Fruit fly (Drosophila melanogaster) whole organism, embryonic: Measurements from ENCODE around the gene CG13021.

Experiments used
- CG11696 ChIP-seq: fragments of 200-800 bp; sonication (Bioruptor generic); IDR thresholded peaks from 2 replicates; pipeline ENCODE4 v1.3.6; 2022; ENCODE audit warnings: missing biosample characterization, missing genetic modification characterization
- CG12155 ChIP-seq: fragments of 200-800 bp; sonication (Bioruptor generic); optimal IDR thresholded peaks from 3 replicates; lab custom pipeline; 2016; ENCODE audit warnings: missing biosample characterization, missing genetic modification characterization
- CG15601 ChIP-seq: fragments of 200-800 bp; sonication (Bioruptor generic); optimal IDR thresholded peaks from 3 replicates; lab custom pipeline; 2019; ENCODE audit warnings: missing biosample characterization, mild to moderate bottlenecking, missing genetic modification characterization, moderate library complexity
- CG15696 ChIP-seq: fragments of 200-800 bp; sonication (Bioruptor generic); optimal IDR thresholded peaks from 2 replicates; lab custom pipeline; 2019; ENCODE audit warnings: missing biosample characterization, mild to moderate bottlenecking, missing genetic modification characterization, moderate library complexity
- CG17568 ChIP-seq: fragments of 200-800 bp; sonication (Bioruptor generic); optimal IDR thresholded peaks from 2 replicates; lab custom pipeline; 2018; ENCODE audit warnings: missing biosample characterization, mild to moderate bottlenecking, missing genetic modification characterization, moderate library complexity
- CG17612 ChIP-seq: fragments of 200-800 bp; sonication (Bioruptor generic); IDR thresholded peaks from 2 replicates; pipeline ENCODE4 v1.3.6; 2022; ENCODE audit warnings: missing biosample characterization, missing genetic modification characterization
- CG2120 ChIP-seq: fragments of 200-800 bp; sonication (Bioruptor generic); optimal IDR thresholded peaks from 3 replicates; lab custom pipeline; 2016; ENCODE audit warnings: missing biosample characterization, missing genetic modification characterization
- CG2202 ChIP-seq: fragments of 200-800 bp; sonication (Bioruptor generic); optimal IDR thresholded peaks from 2 replicates; lab custom pipeline; 2018; ENCODE audit warnings: missing biosample characterization, mild to moderate bottlenecking, missing genetic modification characterization
- CG2889 ChIP-seq: fragments of 200-800 bp; sonication (Bioruptor generic); IDR thresholded peaks from 3 replicates; pipeline ENCODE4 v1.3.6; 2022; ENCODE audit warnings: missing biosample characterization, missing genetic modification characterization
- CG33213 ChIP-seq: fragments of 200-800 bp; sonication (Bioruptor generic); optimal IDR thresholded peaks from 3 replicates; lab custom pipeline; 2016; ENCODE audit warnings: missing biosample characterization, missing genetic modification characterization
- CG42726 ChIP-seq: fragments of 200-800 bp; sonication (Bioruptor generic); IDR thresholded peaks from 2 replicates; pipeline ENCODE4 v1.3.6; 2022; ENCODE audit warnings: missing biosample characterization, missing genetic modification characterization; ENCODE audit not compliant: partially characterized antibody
- CG4730 ChIP-seq: fragments of 200-800 bp; sonication (Bioruptor generic); IDR thresholded peaks from 2 replicates; pipeline ENCODE4 v1.3.6; 2022; ENCODE audit warnings: missing biosample characterization, missing genetic modification characterization
- CG6813 ChIP-seq: fragments of 200-800 bp; sonication (Bioruptor generic); optimal IDR thresholded peaks from 2 replicates; lab custom pipeline; 2017; ENCODE audit warnings: missing biosample characterization, missing genetic modification characterization, mild to moderate bottlenecking, moderate library complexity, missing genetic modification reagents
- Camta ChIP-seq: fragments of 200-800 bp; sonication (Bioruptor generic); optimal IDR thresholded peaks from 2 replicates; lab custom pipeline; 2016; ENCODE audit warnings: missing biosample characterization, missing genetic modification characterization
- Chrac-16 ChIP-seq: fragments of 200-800 bp; sonication (Bioruptor generic); optimal IDR thresholded peaks from 3 replicates; lab custom pipeline; 2016; ENCODE audit warnings: missing biosample characterization, missing genetic modification characterization
- Dek ChIP-seq: fragments of 200-800 bp; sonication (Bioruptor generic); optimal IDR thresholded peaks from 3 replicates; lab custom pipeline; 2019; ENCODE audit warnings: missing biosample characterization, mild to moderate bottlenecking, missing genetic modification characterization, moderate library complexity
- Dip2 ChIP-seq: fragments of 200-800 bp; sonication (Bioruptor generic); IDR thresholded peaks from 2 replicates; pipeline ENCODE4 v1.3.6; 2022; ENCODE audit warnings: missing biosample characterization, missing genetic modification characterization
- ERR ChIP-seq: fragments of 200-800 bp; sonication (Bioruptor generic); optimal IDR thresholded peaks from 2 replicates; lab custom pipeline; 2016; ENCODE audit warnings: missing biosample characterization, missing genetic modification characterization
- Ets65A ChIP-seq: fragments of 200-800 bp; sonication (Bioruptor generic); peaks from one replicate; lab custom pipeline; 2016; ENCODE audit warnings: missing biosample characterization, missing genetic modification characterization
- Hand ChIP-seq: fragments of 200-800 bp; sonication (Bioruptor generic); optimal IDR thresholded peaks from 2 replicates; lab custom pipeline; 2017; ENCODE audit warnings: mild to moderate bottlenecking, missing biosample characterization, missing genetic modification reagents, missing genetic modification characterization
- Lhr ChIP-seq: fragments of 200-800 bp; sonication (Bioruptor generic); optimal IDR thresholded peaks from 3 replicates; lab custom pipeline; 2017; ENCODE audit warnings: mild to moderate bottlenecking, missing biosample characterization, missing genetic modification reagents, missing genetic modification characterization
- Lim3 ChIP-seq: fragments of 200-800 bp; sonication (Bioruptor generic); IDR thresholded peaks from 2 replicates; pipeline ENCODE4 v1.3.6; 2022; ENCODE audit warnings: missing biosample characterization, missing genetic modification characterization
- Lpt ChIP-seq: fragments of >200 bp; optimal IDR thresholded peaks from 2 replicates; lab custom pipeline; 2018; ENCODE audit warnings: missing biosample characterization, missing genetic modification characterization
- Opbp ChIP-seq: fragments of 200-800 bp; sonication (Bioruptor generic); IDR thresholded peaks from 3 replicates; pipeline ENCODE4 v1.3.6; 2022; ENCODE audit warnings: missing biosample characterization, missing genetic modification characterization; ENCODE audit not compliant: partially characterized antibody
- Poxn ChIP-seq: fragments of 200-800 bp; sonication (Bioruptor generic); IDR thresholded peaks from 2 replicates; pipeline ENCODE4 v1.3.6; 2022; ENCODE audit warnings: missing biosample characterization, missing genetic modification characterization
- Ssrp ChIP-seq: fragments of 200-800 bp; sonication (Bioruptor generic); optimal IDR thresholded peaks from 2 replicates; lab custom pipeline; 2018; ENCODE audit warnings: missing biosample characterization, mild to moderate bottlenecking, missing genetic modification characterization, moderate library complexity
- aop ChIP-seq: fragments of 200-800 bp; sonication (Bioruptor generic); IDR thresholded peaks from 2 replicates; pipeline ENCODE4 v1.3.6; 2022; ENCODE audit warnings: missing biosample characterization, missing genetic modification characterization
- ato ChIP-seq: fragments of 200-800 bp; sonication (Bioruptor generic); IDR thresholded peaks from 2 replicates; pipeline ENCODE4 v1.3.6; 2022; ENCODE audit warnings: missing biosample characterization, missing genetic modification characterization; ENCODE audit not compliant: partially characterized antibody
- bsh ChIP-seq, 2 experiments: fragments of 200-800 bp; sonication (Bioruptor generic); optimal IDR thresholded peaks; 2 replicates each; lab custom pipeline; 2017 to 2018; ENCODE audit warnings: mild to moderate bottlenecking in 2 of 2, missing biosample characterization in 2 of 2, missing genetic modification characterization in 2 of 2, moderate library complexity in 1 of 2
- cas ChIP-seq: fragments of 200-800 bp; sonication (Bioruptor generic); IDR thresholded peaks from 2 replicates; pipeline ENCODE4 v1.3.6; 2022; ENCODE audit warnings: missing biosample characterization, missing genetic modification characterization
- caup ChIP-seq: fragments of 200-800 bp; sonication (Bioruptor generic); optimal IDR thresholded peaks from 3 replicates; lab custom pipeline; 2017; ENCODE audit warnings: missing biosample characterization, mild to moderate bottlenecking, missing genetic modification characterization, moderate library complexity; ENCODE audit not compliant: severe bottlenecking
- cwo ChIP-seq: fragments of 200-800 bp; sonication (Bioruptor generic); optimal IDR thresholded peaks from 3 replicates; lab custom pipeline; 2017; ENCODE audit warnings: missing biosample characterization, missing genetic modification characterization, mild to moderate bottlenecking, moderate library complexity, missing genetic modification reagents
- ems ChIP-seq: fragments of 200-800 bp; sonication (Bioruptor generic); optimal IDR thresholded peaks from 3 replicates; lab custom pipeline; 2016; ENCODE audit warnings: missing biosample characterization, missing genetic modification characterization
- esg ChIP-seq: fragments of 200-800 bp; sonication (Bioruptor generic); conservative IDR thresholded peaks from 2 replicates; pipeline ENCODE4 v1.3.6; 2022; ENCODE audit warnings: missing biosample characterization, missing genetic modification characterization
- exex ChIP-seq: fragments of 200-800 bp; sonication (Bioruptor generic); optimal IDR thresholded peaks from 4 replicates; lab custom pipeline; 2018; ENCODE audit warnings: missing biosample characterization, mild to moderate bottlenecking, missing genetic modification characterization, moderate library complexity
- fd3F ChIP-seq: fragments of 200-800 bp; sonication (Bioruptor generic); optimal IDR thresholded peaks from 2 replicates; lab custom pipeline; 2018; ENCODE audit warnings: missing biosample characterization, mild to moderate bottlenecking, missing genetic modification characterization, moderate library complexity
- fu2 ChIP-seq: fragments of 200-800 bp; sonication (Bioruptor generic); optimal IDR thresholded peaks from 2 replicates; lab custom pipeline; 2016; ENCODE audit warnings: missing biosample characterization, missing genetic modification characterization
- gsb-n ChIP-seq: fragments of 200-800 bp; sonication (Bioruptor generic); optimal IDR thresholded peaks from 3 replicates; lab custom pipeline; 2018; ENCODE audit warnings: missing biosample characterization, mild to moderate bottlenecking, missing genetic modification characterization
- ham ChIP-seq: fragments of 200-800 bp; sonication (Bioruptor generic); IDR thresholded peaks from 2 replicates; pipeline ENCODE4 v1.3.6; 2022; ENCODE audit warnings: missing biosample characterization, missing genetic modification characterization
- nerfin-2 ChIP-seq: fragments of 200-800 bp; sonication (Bioruptor generic); IDR thresholded peaks from 2 replicates; pipeline ENCODE4 v1.3.6; 2022; ENCODE audit warnings: missing biosample characterization, missing genetic modification characterization; ENCODE audit not compliant: partially characterized antibody
- p53 ChIP-seq: fragments of 200-800 bp; sonication (Bioruptor generic); optimal IDR thresholded peaks from 2 replicates; lab custom pipeline; 2016; ENCODE audit warnings: missing biosample characterization, missing genetic modification characterization
- phol ChIP-seq: fragments of 200-800 bp; sonication (Bioruptor generic); optimal IDR thresholded peaks from 3 replicates; lab custom pipeline; 2018; ENCODE audit warnings: missing biosample characterization, mild to moderate bottlenecking, missing genetic modification characterization, moderate library complexity
- repo ChIP-seq: fragments of 200-800 bp; sonication (Bioruptor generic); optimal IDR thresholded peaks from 2 replicates; lab custom pipeline; 2016; ENCODE audit warnings: missing biosample characterization, missing genetic modification characterization
- ssp ChIP-seq: fragments of 200-800 bp; sonication (Bioruptor generic); IDR thresholded peaks from 2 replicates; pipeline ENCODE4 v1.3.6; 2022; ENCODE audit warnings: missing biosample characterization, missing genetic modification characterization
- trem ChIP-seq: fragments of 200-800 bp; optimal IDR thresholded peaks from 3 replicates; lab custom pipeline; 2019; ENCODE audit warnings: missing biosample characterization, mild to moderate bottlenecking, missing genetic modification characterization, moderate library complexity
- unc-4 ChIP-seq: fragments of 200-800 bp; sonication (Bioruptor generic); IDR thresholded peaks from 2 replicates; pipeline ENCODE4 v1.3.6; 2022; ENCODE audit warnings: missing biosample characterization, missing genetic modification characterization; ENCODE audit not compliant: partially characterized antibody
- vnd ChIP-seq: fragments of 200-800 bp; sonication (Bioruptor generic); IDR thresholded peaks from 3 replicates; pipeline ENCODE4 v1.3.6; 2022; ENCODE audit warnings: missing biosample characterization, missing genetic modification characterization; ENCODE audit not compliant: partially characterized antibody

Gene CG13021

dm6 chrX:3482119-3483014, 31.7 kb upstream of the CG13021 start, which contains the start of the genes CG10804 and CG10802 (continued):
- TF ChIP-seq esg (GFP tag; lab: Robert Waterston, UW) = peak; percentile 83
- no peak for TF ChIP-seq ato
- no peak for TF ChIP-seq aop
- TF ChIP-seq Dek (tag; lab: Kevin White, UChicago) = peak; percentile 58
- peak; percentile 53; the same call in 1 of the 2 replicates for TF ChIP-seq Poxn (GFP tag; lab: Robert Waterston, UW)
- TF ChIP-seq Chrac-16 (GFP tag; lab: Kevin White, UChicago) = peak; percentile 84
- peak; percentile 78 for TF ChIP-seq phol (tag; lab: Kevin White, UChicago)
- TF ChIP-seq Hand (GFP tag; lab: Kevin White, UChicago) = no peak
- peak; percentile 61 for TF ChIP-seq repo
- peak; percentile 81 for TF ChIP-seq CG33213
- TF ChIP-seq cas = peak; percentile 62
- TF ChIP-seq Dip2 (GFP tag; lab: Robert Waterston, UW) = no peak
- TF ChIP-seq ham (GFP tag; lab: Robert Waterston, UW) = no peak
- peak in 1 of 2 experiments; percentile 72 for TF ChIP-seq bsh (GFP tag; optimal IDR thresholded peaks at IDR 0.05; lab: Kevin White, UChicago)
- TF ChIP-seq CG15601 (tag; lab: Kevin White, UChicago) = peak; percentile 69
- peak; percentile 74 for TF ChIP-seq fu2 (GFP tag; lab: Kevin White, UChicago)
- TF ChIP-seq CG15696 (tag; lab: Kevin White, UChicago) = peak; percentile 55
- peak; percentile 24 for TF ChIP-seq cwo (GFP tag; lab: Kevin White, UChicago)
- 0 out of 2 replicates have a peak, but pooled peaks have one; percentile 42 for TF ChIP-seq Lim3 (GFP tag; lab: Robert Waterston, UW)
- TF ChIP-seq Camta (GFP tag; lab: Kevin White, UChicago) = peak; percentile 50
- TF ChIP-seq CG6813 (GFP tag; lab: Kevin White, UChicago) = no peak
- peak; percentile 67; the same call in 1 of the 3 replicates for TF ChIP-seq CG2889 (GFP tag; lab: Robert Waterston, UW)
- peak; percentile 98 for TF ChIP-seq Ets65A (GFP tag; lab: Kevin White, UChicago)
- peak; percentile 64 for TF ChIP-seq unc-4 (GFP tag; lab: Robert Waterston, UW)
- TF ChIP-seq CG2120 (GFP tag; lab: Kevin White, UChicago) = peak; percentile 92
- peak; percentile 78 for TF ChIP-seq CG12155 (GFP tag; lab: Kevin White, UChicago)
- TF ChIP-seq CG42726 (GFP tag; lab: Robert Waterston, UW) = no peak
- TF ChIP-seq ssp (GFP tag; lab: Robert Waterston, UW) = peak; percentile 78
- peak; percentile 24; the same call in 1 of the 2 replicates for TF ChIP-seq CG11696 (GFP tag; lab: Robert Waterston, UW)
- TF ChIP-seq Lpt (GFP tag; lab: Kevin White, UChicago) = no peak
- TF ChIP-seq trem (tag; lab: Kevin White, UChicago) = peak; percentile 59
- TF ChIP-seq vnd (GFP tag; lab: Robert Waterston, UW) = peak; percentile 57; the same call in 2 of the 3 replicates
- peak; percentile 46; the same call in 1 of the 2 replicates for TF ChIP-seq CG17612
- peak; percentile 69 for TF ChIP-seq Lhr (GFP tag; lab: Kevin White, UChicago)
- TF ChIP-seq caup = peak; percentile 43
- TF ChIP-seq fd3F = peak; percentile 58
- TF ChIP-seq nerfin-2 (GFP tag; lab: Robert Waterston, UW) = 0 out of 2 replicates have a peak, but pooled peaks have one; percentile 34
- TF ChIP-seq ems = peak; percentile 83
- TF ChIP-seq p53 (GFP tag; lab: Kevin White, UChicago) = peak; percentile 52
- peak; percentile 38 for TF ChIP-seq exex
- TF ChIP-seq Ssrp (tag; lab: Kevin White, UChicago) = peak; percentile 65
- TF ChIP-seq CG17568 (GFP tag; lab: Kevin White, UChicago) = no peak
- peak; percentile 16 for TF ChIP-seq CG2202 (tag; lab: Kevin White, UChicago)
- TF ChIP-seq ERR = peak; percentile 41
- TF ChIP-seq Opbp = peak; percentile 24; the same call in 1 of the 3 replicates
- TF ChIP-seq gsb-n = no peak
- TF ChIP-seq CG4730 (GFP tag; lab: Robert Waterston, UW) = peak; percentile 65
